Worm (Caenorhabditis elegans) whole organism, L1 larva: Measurements from ENCODE around the gene C04B4.4.

Source experiments
- ama-1 ChIP-seq: fragments of 150-350 bp; optimal IDR thresholded peaks from 2 replicates; lab custom pipeline; 2014
- ceh-63 ChIP-seq: fragments of 200-800 bp; sonication (Bioruptor generic); optimal IDR thresholded peaks from 2 replicates; lab custom pipeline; 2018; ENCODE audit warnings: mild to moderate bottlenecking, missing genetic modification characterization, missing compliant biosample characterization
- egl-27 ChIP-seq, 2 experiments: fragments of 150-350 bp in 1 of 2; sonication (generic microtip); optimal IDR thresholded peaks; 3 replicates each; lab custom pipeline; 2017 to 2018; ENCODE audit warnings: missing biosample characterization in 2 of 2, missing genetic modification characterization in 2 of 2, missing genetic modification reagents in 2 of 2
- elt-2 ChIP-seq: sonication (generic microtip); optimal IDR thresholded peaks from 2 replicates; lab custom pipeline; 2016; ENCODE audit warnings: missing genetic modification characterization, mild to moderate bottlenecking, inconsistent platforms, missing compliant biosample characterization, missing genetic modification reagents
- elt-3 ChIP-seq, 6 experiments: fragments of 150-350 bp in 1 of 6; sonication (generic microtip); optimal IDR thresholded peaks; 2 replicates each; lab custom pipeline; 2017 to 2018; ENCODE audit warnings: missing biosample characterization in 6 of 6, missing genetic modification characterization in 6 of 6, inconsistent platforms in 1 of 6
- lir-3 ChIP-seq: sonication (generic microtip); optimal IDR thresholded peaks from 2 replicates; lab custom pipeline; 2016; ENCODE audit warnings: mild to moderate bottlenecking, missing genetic modification characterization, moderate library complexity, missing compliant biosample characterization; ENCODE audit not compliant: poor library complexity
- nhr-237 ChIP-seq: fragments of 150-350 bp; optimal IDR thresholded peaks from 2 replicates; lab custom pipeline; 2014; ENCODE audit warnings: missing biosample characterization, missing genetic modification characterization
- nhr-76 ChIP-seq: sonication (generic microtip); optimal IDR thresholded peaks from 2 replicates; lab custom pipeline; 2017; ENCODE audit warnings: missing biosample characterization, missing genetic modification characterization
- pqm-1 ChIP-seq: sonication (generic microtip); optimal IDR thresholded peaks from 3 replicates; lab custom pipeline; 2017; ENCODE audit warnings: missing biosample characterization, missing genetic modification characterization
- unc-62 ChIP-seq: fragments of 150-350 bp; optimal IDR thresholded peaks from 2 replicates; lab custom pipeline; 2014; ENCODE audit warnings: missing biosample characterization, missing genetic modification reagents, missing genetic modification characterization
- unc-86 ChIP-seq: sonication (generic microtip); optimal IDR thresholded peaks from 2 replicates; lab custom pipeline; 2016; ENCODE audit warnings: missing genetic modification characterization, missing compliant biosample characterization

DNA sequence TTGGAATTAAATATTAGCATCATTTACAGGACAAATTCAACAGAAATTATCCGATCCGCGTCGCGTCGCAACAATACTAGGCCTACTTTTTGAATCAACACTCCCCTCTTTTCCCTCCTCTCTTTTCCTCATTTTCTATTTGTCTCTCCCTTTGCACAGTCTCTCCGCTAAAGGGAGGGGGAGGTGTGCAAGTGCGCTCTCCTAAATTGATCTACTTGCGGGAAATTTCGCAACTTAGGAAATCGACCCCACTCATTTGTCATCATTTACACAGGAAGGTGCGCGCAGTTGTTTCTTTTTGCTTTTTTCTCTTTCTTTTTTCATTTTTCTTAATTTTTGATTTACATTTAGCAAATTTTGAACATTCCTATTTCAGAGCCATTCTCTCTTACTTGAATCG, 7.7 kb upstream of the C04B4.4 start, which contains the start of gene C04B4.2:
- TF ChIP-seq lir-3 (tag; lab: Kevin White, UChicago) (no peak), unc-86 (tag; lab: Kevin White, UChicago) (no peak), nhr-237 (tag; lab: Kevin White, UChicago) (no peak), unc-62 (GFP tag; lab: Kevin White, UChicago) (no peak), ceh-63 (GFP tag; lab: Kevin White, UChicago) (no peak), egl-27 (tag; optimal IDR thresholded peaks at IDR 0.05; lab: Kevin White, UChicago) (no peak), nhr-76 (tag; lab: Kevin White, UChicago) (no peak), elt-3 (tag; optimal IDR thresholded peaks at IDR 0.05; lab: Kevin White, UChicago) (no peak), elt-2 (tag; lab: Kevin White, UChicago) (no peak), ama-1 (lab: Kevin White, UChicago) (no peak), pqm-1 (tag; lab: Kevin White, UChicago) (no peak)
